Fruit fly (Drosophila melanogaster) Kc167 (cell line): ENCODE data around the gene CG11964.

Experiments used
- Sin3A ChIP-seq: fragments of >200 bp; optimal IDR thresholded peaks from 2 replicates; lab custom pipeline; 2018; ENCODE audit warnings: missing external identifiers
- insv ChIP-seq: fragments of >200 bp; optimal IDR thresholded peaks from 3 replicates; lab custom pipeline; 2018; ENCODE audit warnings: missing external identifiers
- psq ChIP-seq: fragments of >200 bp; optimal IDR thresholded peaks from 2 replicates; lab custom pipeline; 2017; ENCODE audit warnings: missing external identifiers

- TF ChIP-seq psq (lab: Kevin White, UChicago) (no peak), insv (no peak), Sin3A (no peak)
These were observed 4.7 kb upstream of the CG11964 start for dm6 chr3R:8949334-8950066.
